Fruit fly (Drosophila melanogaster) whole organism, embryonic: ENCODE measurements around the gene Ubc6.
A peak's percentile ranks its signal among the peaks of the same experiment; 100 is the strongest.

Source experiments
- Awh ChIP-seq: fragments of 200-800 bp; sonication (Bioruptor generic); IDR thresholded peaks from 2 replicates; pipeline ENCODE4, ENCODE4 v1.3.6; 2022; ENCODE audit warnings: missing biosample characterization, missing genetic modification characterization
- CG10462 ChIP-seq: fragments of 200-800 bp; sonication (Bioruptor generic); optimal IDR thresholded peaks from 2 replicates; lab custom pipeline; 2016; ENCODE audit warnings: missing biosample characterization, missing genetic modification characterization
- CG12236 ChIP-seq: fragments of 200-800 bp; sonication (Bioruptor generic); optimal IDR thresholded peaks from 2 replicates; lab custom pipeline; 2016; ENCODE audit warnings: missing biosample characterization, missing genetic modification characterization
- CG13424 ChIP-seq: fragments of 200-800 bp; sonication (Bioruptor generic); optimal IDR thresholded peaks from 2 replicates; lab custom pipeline; 2019; ENCODE audit warnings: missing biosample characterization, mild to moderate bottlenecking, missing genetic modification characterization, moderate library complexity
- CG14860 ChIP-seq: fragments of 200-800 bp; sonication (Bioruptor generic); IDR thresholded peaks from 3 replicates; pipeline ENCODE4 v1.3.6; 2022; ENCODE audit warnings: missing biosample characterization, missing genetic modification characterization; ENCODE audit not compliant: partially characterized antibody
- CG14965 ChIP-seq: fragments of 200-800 bp; sonication (Bioruptor generic); optimal IDR thresholded peaks from 2 replicates; lab custom pipeline; 2016; ENCODE audit warnings: missing biosample characterization, missing genetic modification characterization, borderline replicate concordance
- CG15269 ChIP-seq: fragments of 200-800 bp; sonication (Bioruptor generic); optimal IDR thresholded peaks from 2 replicates; lab custom pipeline; 2018; ENCODE audit warnings: missing biosample characterization, mild to moderate bottlenecking, missing genetic modification characterization, moderate library complexity
- CG15601 ChIP-seq: fragments of 200-800 bp; sonication (Bioruptor generic); optimal IDR thresholded peaks from 3 replicates; lab custom pipeline; 2019; ENCODE audit warnings: missing biosample characterization, mild to moderate bottlenecking, missing genetic modification characterization, moderate library complexity
- CG1647 ChIP-seq: fragments of 200-800 bp; sonication (Bioruptor generic); optimal IDR thresholded peaks from 3 replicates; lab custom pipeline; 2016; ENCODE audit warnings: missing biosample characterization, missing genetic modification characterization
- CG17361 ChIP-seq: fragments of 200-800 bp; sonication (Bioruptor generic); IDR thresholded peaks from 3 replicates; pipeline ENCODE4 v1.3.6; 2022; ENCODE audit warnings: missing biosample characterization, missing genetic modification characterization
- CG1832 ChIP-seq: fragments of 200-800 bp; sonication (Bioruptor generic); optimal IDR thresholded peaks from 2 replicates; lab custom pipeline; 2017; ENCODE audit warnings: missing biosample characterization, mild to moderate bottlenecking, missing genetic modification characterization, inconsistent platforms
- CG2712 ChIP-seq: fragments of 200-800 bp; optimal IDR thresholded peaks from 3 replicates; lab custom pipeline; 2019; ENCODE audit warnings: missing biosample characterization, mild to moderate bottlenecking, missing genetic modification characterization, moderate library complexity
- CG32772 ChIP-seq: fragments of 200-800 bp; sonication (Bioruptor generic); IDR thresholded peaks from 2 replicates; pipeline ENCODE4 v1.3.6; 2022; ENCODE audit warnings: missing biosample characterization, missing genetic modification characterization
- CG3838 ChIP-seq: fragments of 200-800 bp; sonication (Bioruptor generic); optimal IDR thresholded peaks from 3 replicates; lab custom pipeline; 2016; ENCODE audit warnings: missing biosample characterization, missing genetic modification characterization
- CG4617 ChIP-seq: fragments of 200-800 bp; sonication (Bioruptor generic); optimal IDR thresholded peaks from 3 replicates; lab custom pipeline; 2016; ENCODE audit warnings: missing biosample characterization, missing genetic modification characterization, borderline replicate concordance
- CG7357 ChIP-seq: fragments of 200-800 bp; sonication (Bioruptor generic); IDR thresholded peaks from 3 replicates; pipeline ENCODE4 v1.3.6; 2022; ENCODE audit warnings: missing biosample characterization, missing genetic modification characterization
- CHES-1-like ChIP-seq: fragments of 200-800 bp; sonication (Bioruptor generic); optimal IDR thresholded peaks from 2 replicates; lab custom pipeline; 2016; ENCODE audit warnings: missing biosample characterization, missing genetic modification characterization
- Deaf1 ChIP-seq: fragments of 200-800 bp; optimal IDR thresholded peaks from 3 replicates; lab custom pipeline; 2019; ENCODE audit warnings: missing biosample characterization, mild to moderate bottlenecking, missing genetic modification characterization, moderate library complexity
- Drgx ChIP-seq: fragments of 200-800 bp; sonication (Bioruptor generic); IDR thresholded peaks from 2 replicates; pipeline ENCODE4 v1.3.6; 2022; ENCODE audit warnings: missing biosample characterization, missing genetic modification characterization
- Ets65A ChIP-seq: fragments of 200-800 bp; sonication (Bioruptor generic); peaks from one replicate; lab custom pipeline; 2016; ENCODE audit warnings: missing biosample characterization, missing genetic modification characterization
- Hey ChIP-seq: fragments of 200-800 bp; sonication (Bioruptor generic); optimal IDR thresholded peaks from 3 replicates; lab custom pipeline; 2018; ENCODE audit warnings: missing biosample characterization, mild to moderate bottlenecking, missing genetic modification characterization
- HmgZ ChIP-seq: fragments of 200-800 bp; sonication (Bioruptor generic); optimal IDR thresholded peaks from 2 replicates; lab custom pipeline; 2018; ENCODE audit warnings: missing biosample characterization, mild to moderate bottlenecking, missing genetic modification characterization
- Hr39 ChIP-seq: fragments of >200 bp; optimal IDR thresholded peaks from 2 replicates; lab custom pipeline; 2017
- MESR4 ChIP-seq: fragments of 200-800 bp; sonication (Bioruptor generic); optimal IDR thresholded peaks from 2 replicates; lab custom pipeline; 2018; ENCODE audit warnings: missing biosample characterization, mild to moderate bottlenecking, missing genetic modification characterization, moderate library complexity
- Nf-YC ChIP-seq: fragments of 200-800 bp; optimal IDR thresholded peaks from 3 replicates; lab custom pipeline; 2019; ENCODE audit warnings: missing biosample characterization, mild to moderate bottlenecking, missing genetic modification characterization, moderate library complexity
- bigmax ChIP-seq: fragments of 200-800 bp; sonication (Bioruptor generic); optimal IDR thresholded peaks from 2 replicates; lab custom pipeline; 2018; ENCODE audit warnings: missing biosample characterization, mild to moderate bottlenecking, missing genetic modification characterization
- bsh ChIP-seq, 2 experiments: fragments of 200-800 bp; sonication (Bioruptor generic); optimal IDR thresholded peaks; 2 replicates each; lab custom pipeline; 2017 to 2018; ENCODE audit warnings: mild to moderate bottlenecking in 2 of 2, missing biosample characterization in 2 of 2, missing genetic modification characterization in 2 of 2, moderate library complexity in 1 of 2
- caup ChIP-seq: fragments of 200-800 bp; sonication (Bioruptor generic); optimal IDR thresholded peaks from 3 replicates; lab custom pipeline; 2017; ENCODE audit warnings: missing biosample characterization, mild to moderate bottlenecking, missing genetic modification characterization, moderate library complexity; ENCODE audit not compliant: severe bottlenecking
- crol ChIP-seq: fragments of 200-800 bp; sonication (Bioruptor generic); IDR thresholded peaks from 2 replicates; pipeline ENCODE4 v1.3.6; 2022; ENCODE audit warnings: missing biosample characterization, missing genetic modification characterization
- danr ChIP-seq: fragments of 200-800 bp; sonication (Bioruptor generic); IDR thresholded peaks from 2 replicates; pipeline ENCODE4 v1.3.6; 2022; ENCODE audit warnings: missing biosample characterization, missing genetic modification characterization
- esg ChIP-seq: fragments of 200-800 bp; sonication (Bioruptor generic); conservative IDR thresholded peaks from 2 replicates; pipeline ENCODE4 v1.3.6; 2022; ENCODE audit warnings: missing biosample characterization, missing genetic modification characterization
- exex ChIP-seq: fragments of 200-800 bp; sonication (Bioruptor generic); optimal IDR thresholded peaks from 4 replicates; lab custom pipeline; 2018; ENCODE audit warnings: missing biosample characterization, mild to moderate bottlenecking, missing genetic modification characterization, moderate library complexity
- fd3F ChIP-seq: fragments of 200-800 bp; sonication (Bioruptor generic); optimal IDR thresholded peaks from 2 replicates; lab custom pipeline; 2018; ENCODE audit warnings: missing biosample characterization, mild to moderate bottlenecking, missing genetic modification characterization, moderate library complexity
- gro ChIP-seq: fragments of 200-800 bp; sonication (Bioruptor generic); optimal IDR thresholded peaks from 2 replicates; lab custom pipeline; 2016; ENCODE audit warnings: missing biosample characterization, missing genetic modification characterization
- hb ChIP-seq: fragments of 200-800 bp; sonication (Bioruptor generic); IDR thresholded peaks from 3 replicates; pipeline ENCODE4 v1.3.6; 2022; ENCODE audit warnings: missing biosample characterization, missing genetic modification characterization; ENCODE audit not compliant: partially characterized antibody
- inv ChIP-seq: fragments of 200-800 bp; sonication (Bioruptor generic); IDR thresholded peaks from 2 replicates; pipeline ENCODE4 v1.3.6; 2022; ENCODE audit warnings: missing biosample characterization, missing genetic modification characterization; ENCODE audit not compliant: partially characterized antibody
- ken ChIP-seq: fragments of 200-800 bp; sonication (Bioruptor generic); IDR thresholded peaks from 3 replicates; pipeline ENCODE4 v1.3.6; 2022; ENCODE audit warnings: missing biosample characterization, missing genetic modification characterization
- mirr ChIP-seq: fragments of 200-800 bp; sonication (Bioruptor generic); optimal IDR thresholded peaks from 3 replicates; lab custom pipeline; 2018; ENCODE audit warnings: missing biosample characterization, mild to moderate bottlenecking, missing genetic modification characterization
- odd ChIP-seq: fragments of 200-800 bp; sonication (Bioruptor generic); optimal IDR thresholded peaks from 2 replicates; lab custom pipeline; 2017; ENCODE audit warnings: missing biosample characterization, mild to moderate bottlenecking, missing genetic modification characterization
- onecut ChIP-seq: fragments of 200-800 bp; sonication (Bioruptor generic); IDR thresholded peaks from 2 replicates; pipeline ENCODE4 v1.3.6; 2022; ENCODE audit warnings: missing biosample characterization, missing genetic modification characterization
- peb ChIP-seq: fragments of 200-800 bp; sonication (Bioruptor generic); IDR thresholded peaks from 2 replicates; pipeline ENCODE4 v1.3.6; 2022; ENCODE audit warnings: missing biosample characterization, missing genetic modification characterization
- run ChIP-seq: fragments of 200-800 bp; sonication (Bioruptor generic); optimal IDR thresholded peaks from 3 replicates; lab custom pipeline; 2018; ENCODE audit warnings: missing biosample characterization, mild to moderate bottlenecking, missing genetic modification characterization
- sens-2 ChIP-seq: fragments of 200-800 bp; sonication (Bioruptor generic); IDR thresholded peaks from 2 replicates; pipeline ENCODE4 v1.3.6; 2022; ENCODE audit warnings: missing biosample characterization, missing genetic modification characterization
- seq ChIP-seq: fragments of 200-800 bp; sonication (Bioruptor generic); IDR thresholded peaks from 2 replicates; pipeline ENCODE4 v1.3.6; 2022; ENCODE audit warnings: missing biosample characterization, missing genetic modification characterization
- sob ChIP-seq: fragments of 200-800 bp; sonication (Bioruptor generic); IDR thresholded peaks from 2 replicates; pipeline ENCODE4 v1.3.6; 2022; ENCODE audit warnings: missing biosample characterization, missing genetic modification characterization
- tll ChIP-seq, 2 experiments: fragments of 200-800 bp in 1 of 2; fragments of >200 bp in 1 of 2; sonication (Bioruptor generic) in 1 of 2; optimal IDR thresholded peaks; 2 replicates each; lab custom pipeline; 2017 to 2019; ENCODE audit warnings: missing biosample characterization in 2 of 2, missing genetic modification characterization in 2 of 2, mild to moderate bottlenecking in 1 of 2, moderate library complexity in 1 of 2
- toy ChIP-seq: fragments of 200-800 bp; sonication (Bioruptor generic); IDR thresholded peaks from 2 replicates; pipeline ENCODE4 v1.3.6; 2022; ENCODE audit warnings: missing biosample characterization, missing genetic modification characterization
- trem ChIP-seq: fragments of 200-800 bp; optimal IDR thresholded peaks from 3 replicates; lab custom pipeline; 2019; ENCODE audit warnings: missing biosample characterization, mild to moderate bottlenecking, missing genetic modification characterization, moderate library complexity
- twi ChIP-seq: fragments of 200-800 bp; optimal IDR thresholded peaks from 2 replicates; lab custom pipeline; 2019; ENCODE audit warnings: missing biosample characterization, mild to moderate bottlenecking, missing genetic modification characterization, moderate library complexity
- unc-4 ChIP-seq: fragments of 200-800 bp; sonication (Bioruptor generic); IDR thresholded peaks from 2 replicates; pipeline ENCODE4 v1.3.6; 2022; ENCODE audit warnings: missing biosample characterization, missing genetic modification characterization; ENCODE audit not compliant: partially characterized antibody

Gene Ubc6

dm6 chr3R:4903565-4903964 is 48.9 kb downstream of the Ubc6 start (continued):
- TF ChIP-seq exex (tag; lab: Kevin White, UChicago) (peak; percentile 21), hb (GFP tag; lab: Robert Waterston, UW) (0 out of 3 replicates have a peak, but pooled peaks have one; percentile 48), Deaf1 (tag; lab: Kevin White, UChicago) (no peak), CG7357 (GFP tag; lab: Robert Waterston, UW) (no peak), inv (GFP tag; lab: Robert Waterston, UW) (no peak), seq (GFP tag; lab: Robert Waterston, UW) (peak; percentile 55; the same call in 1 of the 2 replicates), fd3F (GFP tag; lab: Kevin White, UChicago) (no peak), CG10462 (no peak), unc-4 (GFP tag; lab: Robert Waterston, UW) (no peak), CG14860 (GFP tag; lab: Robert Waterston, UW) (no peak), CG17361 (GFP tag; lab: Robert Waterston, UW) (no peak), CHES-1-like (no peak), tll (GFP tag; optimal IDR thresholded peaks at IDR 0.05; lab: Kevin White, UChicago) (peak in 1 of 2 experiments; percentile 16), CG15269 (no peak), odd (GFP tag; lab: Kevin White, UChicago) (no peak), bsh (GFP tag; optimal IDR thresholded peaks at IDR 0.05; lab: Kevin White, UChicago) (no peak), run (tag; lab: Kevin White, UChicago) (peak; percentile 40), Hr39 (lab: Kevin White, UChicago) (no peak), sob (GFP tag; lab: Robert Waterston, UW) (no peak), ken (no peak), mirr (GFP tag; lab: Kevin White, UChicago) (peak; percentile 3), sens-2 (GFP tag; lab: Robert Waterston, UW) (peak; percentile 27; the same call in 1 of the 2 replicates), CG3838 (GFP tag; lab: Kevin White, UChicago) (no peak), Hey (tag; lab: Kevin White, UChicago) (peak; percentile 92), caup (no peak)

dm6 chr3R:4901782-4902181 is 50.7 kb downstream of the Ubc6 start:
- TF ChIP-seq CG1647 (GFP tag; lab: Kevin White, UChicago), result no peak
- no peak for TF ChIP-seq toy
- TF ChIP-seq Drgx (GFP tag; lab: Robert Waterston, UW), result peak; percentile 23; the same call in 1 of the 2 replicates
- no peak for TF ChIP-seq esg
- no peak for TF ChIP-seq CG32772 (GFP tag; lab: Robert Waterston, UW)
- TF ChIP-seq twi (tag; lab: Kevin White, UChicago), result no peak
- peak; percentile 36 for TF ChIP-seq Ets65A
- no peak for TF ChIP-seq CG14965 (GFP tag; lab: Kevin White, UChicago)
- no peak for TF ChIP-seq peb (GFP tag; lab: Robert Waterston, UW)
- TF ChIP-seq gro, result no peak
- no peak for TF ChIP-seq trem (tag; lab: Kevin White, UChicago)
- no peak for TF ChIP-seq CG12236 (GFP tag; lab: Kevin White, UChicago)
- TF ChIP-seq, all 482 proteins: peak for 2

dm6 chr3R:4901189-4901588 is 51.3 kb downstream of the Ubc6 start:
- TF ChIP-seq HmgZ, result no peak
- no peak for TF ChIP-seq unc-4 (GFP tag; lab: Robert Waterston, UW)
- no peak for TF ChIP-seq Awh (GFP tag; lab: Robert Waterston, UW)
- no peak for TF ChIP-seq CG13424
- TF ChIP-seq tll (GFP tag; optimal IDR thresholded peaks at IDR 0.05; lab: Kevin White, UChicago), result no peak
- no peak for TF ChIP-seq danr (GFP tag; lab: Robert Waterston, UW)
- TF ChIP-seq CG4617 (GFP tag; lab: Kevin White, UChicago), result no peak
- no peak for TF ChIP-seq onecut
- TF ChIP-seq CG2712 (tag; lab: Kevin White, UChicago), result no peak
- TF ChIP-seq CG1832 (GFP tag; lab: Kevin White, UChicago), result peak; percentile 47
- no peak for TF ChIP-seq bigmax (GFP tag; lab: Kevin White, UChicago)
- peak; percentile 98 for TF ChIP-seq CG15601 (tag; lab: Kevin White, UChicago)
- peak; percentile 88 for TF ChIP-seq Nf-YC (tag; lab: Kevin White, UChicago)
- peak; percentile 11; the same call in 1 of the 2 replicates for TF ChIP-seq crol (GFP tag; lab: Robert Waterston, UW)
- no peak for TF ChIP-seq MESR4 (GFP tag; lab: Kevin White, UChicago)
